Fruit fly (Drosophila melanogaster): ENCODE results near the gene Rim2.

The Rim2 gene

dm6 chr2L:1728620-1728944 is 4.4 kb upstream of the Rim2 start, which contains the start of gene Rrp40:
TSS of gene Rrp40 (plus strand) at chr2L:1728732.
- TF ChIP-seq CG4496 (GFP tag; IDR thresholded peaks at IDR 0.05), result 0 out of 3 replicates have a peak, but pooled peaks have one; percentile 36
- TF ChIP-seq CG15710 (tag; optimal IDR thresholded peaks at IDR 0.05), result no peak

DNA sequence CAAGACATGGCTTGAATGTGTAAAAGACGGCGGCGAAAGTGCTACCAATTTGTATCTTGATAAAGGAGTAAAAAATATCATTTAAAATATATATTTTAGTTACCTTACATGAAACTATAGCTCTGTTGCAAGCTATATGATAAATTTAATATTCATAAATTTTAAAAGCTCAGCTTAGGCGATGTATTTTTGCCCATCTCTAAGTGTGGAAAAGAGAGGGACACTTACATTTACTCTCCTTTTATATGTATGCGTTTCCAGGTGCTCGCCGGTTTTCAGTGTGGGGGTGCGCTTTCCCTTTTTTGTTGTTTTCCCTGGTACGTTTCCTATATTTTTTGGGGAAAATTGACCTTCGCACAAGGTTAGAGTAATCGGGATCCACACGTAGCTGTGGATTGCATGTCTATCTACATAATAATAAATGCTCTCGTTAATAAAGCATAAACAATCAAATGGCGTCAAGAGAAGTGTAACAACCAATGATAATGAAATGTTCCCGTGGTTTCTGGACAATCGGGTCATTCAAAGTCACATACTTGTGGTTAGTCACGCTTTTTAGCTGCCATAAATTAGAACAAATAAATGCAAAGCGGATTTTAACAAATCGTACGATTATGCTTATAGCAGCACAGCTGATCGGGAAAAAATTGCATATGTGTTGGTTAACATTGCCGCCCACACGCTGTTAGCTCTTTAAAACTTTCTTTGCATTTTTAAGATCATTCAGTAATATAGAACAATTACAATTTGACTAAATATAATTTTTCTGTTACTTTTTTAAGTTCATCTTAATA is 3.8 kb upstream of the Rim2 start:
- TF ChIP-seq CG8301 (tag; optimal IDR thresholded peaks at IDR 0.05), result peak; percentile 96
- TF ChIP-seq CG10348 (GFP tag; IDR thresholded peaks at IDR 0.05), result peak; percentile 82
- peak; percentile 70 for TF ChIP-seq EcR (GFP tag; optimal IDR thresholded peaks at IDR 0.05)
- peak; percentile 85 for TF ChIP-seq rn (GFP tag; IDR thresholded peaks at IDR 0.05)
- TF ChIP-seq CG14655 (GFP tag; optimal IDR thresholded peaks at IDR 0.05), result peak; percentile 97
- peak; percentile 99 for TF ChIP-seq Pif1B (GFP tag; optimal IDR thresholded peaks at IDR 0.05)
- peak; percentile 96 for TF ChIP-seq CG9948 (tag; optimal IDR thresholded peaks at IDR 0.05)
- peak; percentile 95 for TF ChIP-seq Ets98B (GFP tag; IDR thresholded peaks at IDR 0.05)
- peak; percentile 97 for TF ChIP-seq CG13204 (GFP tag; optimal IDR thresholded peaks at IDR 0.05)
- peak; percentile 96 for TF ChIP-seq CG34367 (tag; optimal IDR thresholded peaks at IDR 0.05)
- TF ChIP-seq CG17806 (tag; optimal IDR thresholded peaks at IDR 0.05), result peak; percentile 93
- TF ChIP-seq CG15710 (tag; optimal IDR thresholded peaks at IDR 0.05), result peak; percentile 99
- TF ChIP-seq fd96Ca (GFP tag; IDR thresholded peaks at IDR 0.05), result peak; percentile 97
- TF ChIP-seq gl (tag; optimal IDR thresholded peaks at IDR 0.05), result peak; percentile 87
- peak; percentile 99 for TF ChIP-seq Snoo (tag; optimal IDR thresholded peaks at IDR 0.05)
- TF ChIP-seq CG8159 (tag; optimal IDR thresholded peaks at IDR 0.05), result no peak
- TF ChIP-seq Pif1A (GFP tag; optimal IDR thresholded peaks at IDR 0.05), result peak; percentile 98
- TF ChIP-seq CG12605 (GFP tag; IDR thresholded peaks at IDR 0.05), result peak; percentile 93
- TF ChIP-seq D1 (tag; optimal IDR thresholded peaks at IDR 0.05), result peak; percentile 94
- TF ChIP-seq CG32121 (GFP tag; IDR thresholded peaks at IDR 0.05), result peak; percentile 97
- TF ChIP-seq CG4496 (GFP tag; IDR thresholded peaks at IDR 0.05), result peak; percentile 97

- TF ChIP-seq CG8159 (tag; optimal IDR thresholded peaks at IDR 0.05) (peak; percentile 97), EcR (GFP tag; optimal IDR thresholded peaks at IDR 0.05) (peak; percentile 31), fd96Ca (GFP tag; IDR thresholded peaks at IDR 0.05) (no peak), CG12605 (GFP tag; IDR thresholded peaks at IDR 0.05) (no peak), D1 (tag; optimal IDR thresholded peaks at IDR 0.05) (no peak), CG14655 (GFP tag; optimal IDR thresholded peaks at IDR 0.05) (no peak), Pif1B (GFP tag; optimal IDR thresholded peaks at IDR 0.05) (no peak)
Observed at dm6 chr2L:1727162-1727825, 3.1 kb upstream of the Rim2 start.

DNA sequence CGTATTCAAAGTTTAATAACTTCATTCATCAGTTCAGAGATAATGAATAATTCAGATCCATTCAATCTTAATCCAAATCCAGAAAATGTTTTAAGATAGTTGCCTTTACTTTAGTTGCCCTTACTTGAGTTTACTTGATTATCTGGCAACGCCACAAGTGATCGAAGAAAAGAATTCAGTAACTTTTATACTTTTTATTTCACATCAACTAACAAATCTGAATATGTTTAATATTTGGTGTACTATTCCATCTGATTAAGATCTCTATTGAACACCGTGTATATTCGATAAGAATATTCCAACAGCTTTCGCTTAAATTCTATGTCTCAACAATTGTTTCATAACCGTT is 378 bp upstream of the Rim2 start:
- TF ChIP-seq fd96Ca (GFP tag; IDR thresholded peaks at IDR 0.05) (no peak), CG8159 (tag; optimal IDR thresholded peaks at IDR 0.05) (peak; percentile 23)

dm6 chr2L:1723135-1723936 is 852 bp downstream of the Rim2 start:
- TF ChIP-seq CG15710 (tag; optimal IDR thresholded peaks at IDR 0.05) (peak; percentile 5), CG32121 (GFP tag; IDR thresholded peaks at IDR 0.05) (no peak), CG13204 (GFP tag; optimal IDR thresholded peaks at IDR 0.05) (no peak), CG8159 (tag; optimal IDR thresholded peaks at IDR 0.05) (no peak), CG12605 (GFP tag; IDR thresholded peaks at IDR 0.05) (no peak), CG4496 (GFP tag; IDR thresholded peaks at IDR 0.05) (peak; percentile 49; the same call in 1 of the 3 replicates), CG8301 (tag; optimal IDR thresholded peaks at IDR 0.05) (peak; percentile 8), gl (tag; optimal IDR thresholded peaks at IDR 0.05) (peak; percentile 35), CG14655 (GFP tag; optimal IDR thresholded peaks at IDR 0.05) (peak; percentile 11), Ets98B (GFP tag; IDR thresholded peaks at IDR 0.05) (no peak), fd96Ca (GFP tag; IDR thresholded peaks at IDR 0.05) (peak; percentile 10; the same call in 1 of the 3 replicates), CG9948 (tag; optimal IDR thresholded peaks at IDR 0.05) (no peak), D1 (tag; optimal IDR thresholded peaks at IDR 0.05) (no peak), CG10348 (GFP tag; IDR thresholded peaks at IDR 0.05) (no peak), EcR (GFP tag; optimal IDR thresholded peaks at IDR 0.05) (peak; percentile 79), Pif1B (GFP tag; optimal IDR thresholded peaks at IDR 0.05) (peak; percentile 2), Pif1A (GFP tag; optimal IDR thresholded peaks at IDR 0.05) (peak; percentile 23), Snoo (tag; optimal IDR thresholded peaks at IDR 0.05) (peak; percentile 17), rn (GFP tag; IDR thresholded peaks at IDR 0.05) (no peak), CG34367 (tag; optimal IDR thresholded peaks at IDR 0.05) (no peak), CG17806 (tag; optimal IDR thresholded peaks at IDR 0.05) (no peak)

- no peak for TF ChIP-seq CG12605 (GFP tag; IDR thresholded peaks at IDR 0.05)
- TF ChIP-seq CG10348 (GFP tag; IDR thresholded peaks at IDR 0.05), result no peak
- 0 out of 3 replicates have a peak, but pooled peaks have one; percentile 8 for TF ChIP-seq CG4496 (GFP tag; IDR thresholded peaks at IDR 0.05)
- TF ChIP-seq CG34367 (tag; optimal IDR thresholded peaks at IDR 0.05), result no peak
Observed at dm6 chr2L:1722260-1722659, 1.9 kb downstream of the Rim2 start.

All from whole organism, pupa.